Fruit fly (Drosophila melanogaster) whole organism: ENCODE measurements around the gene CG46435.

Experiments used
- CG8478 ChIP-seq: fragments of >200 bp; optimal IDR thresholded peaks from 2 replicates; lab custom pipeline; 2018; ENCODE audit warnings: inconsistent platforms
- Dll ChIP-seq: fragments of >200 bp; optimal IDR thresholded peaks from 2 replicates; lab custom pipeline; 2017
- EcR ChIP-seq, 2 experiments: fragments of >200 bp; optimal IDR thresholded peaks; 2 replicates each; lab custom pipeline; 2017; ENCODE audit warnings: missing biosample characterization in 2 of 2, missing genetic modification characterization in 2 of 2, missing genetic modification reagents in 2 of 2
- pan ChIP-seq: fragments of >200 bp; optimal IDR thresholded peaks from 2 replicates; lab custom pipeline; 2017
- psq ChIP-seq: fragments of >200 bp; optimal IDR thresholded peaks from 2 replicates; lab custom pipeline; 2017

DNA sequence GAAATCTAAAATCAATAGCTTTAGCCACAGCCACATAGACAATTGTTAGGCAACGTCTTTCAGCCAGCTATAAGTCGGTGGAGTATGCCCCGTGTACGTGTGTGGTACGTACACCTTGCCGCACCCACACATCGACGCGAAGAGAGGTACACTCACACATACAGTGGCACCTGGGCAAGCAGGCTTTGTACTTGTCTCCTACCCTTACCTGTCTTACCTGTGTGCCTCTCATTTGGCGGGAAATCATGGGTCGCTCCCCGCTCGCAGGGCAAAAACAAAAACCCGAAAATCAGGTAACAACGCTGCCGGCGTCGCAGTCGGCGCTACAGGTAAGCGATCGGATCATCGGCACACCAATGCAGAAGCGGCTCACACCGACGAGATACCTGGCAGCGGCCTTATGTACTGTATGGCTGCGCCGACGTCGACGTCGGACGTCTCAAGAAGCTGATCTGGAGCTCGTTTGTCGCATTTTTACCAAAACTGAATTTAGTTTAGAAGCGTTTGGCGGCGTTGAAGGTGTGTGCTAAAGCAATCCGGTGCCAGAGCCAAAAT is 17.3 kb downstream of the CG46435 start:
- TF ChIP-seq CG8478 (lab: Kevin White, UChicago) (no peak), pan (lab: Kevin White, UChicago) (no peak), EcR (GFP tag; optimal IDR thresholded peaks at IDR 0.05; lab: Kevin White, UChicago) (no peak), Dll (no peak), psq (no peak)
